Fruit fly (Drosophila melanogaster): ENCODE results near the gene scat.

The scat gene

DNA sequence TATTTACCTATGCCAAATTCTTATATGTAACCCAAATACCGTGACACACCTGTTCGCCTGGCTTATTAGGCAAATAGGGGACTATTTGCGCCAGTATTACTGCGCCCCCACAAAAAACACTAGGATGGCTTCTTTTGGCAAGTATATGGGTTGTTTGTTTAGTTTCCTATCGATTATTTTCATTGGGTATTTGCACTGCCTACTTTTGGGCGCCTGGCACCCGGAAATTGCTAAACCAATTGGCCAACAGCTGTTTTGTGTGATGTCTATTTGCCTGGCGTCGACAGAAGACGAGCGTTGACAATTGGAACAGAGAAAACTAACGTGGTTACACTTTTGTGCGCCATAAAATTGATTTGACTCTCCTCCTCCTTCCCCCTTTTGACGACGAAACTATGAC is 21.8 kb downstream of the scat start:
- TF ChIP-seq CG9705 (GFP tag; optimal IDR thresholded peaks at IDR 0.05): no peak
- TF ChIP-seq Myc (optimal IDR thresholded peaks at IDR 0.05): no peak
- TF ChIP-seq br (GFP tag; optimal IDR thresholded peaks at IDR 0.05): no peak
- TF ChIP-seq dsf (GFP tag; optimal IDR thresholded peaks at IDR 0.05; ENCODE audit: borderline replicate concordance): no peak
- no peak for TF ChIP-seq Jra (GFP tag; optimal IDR thresholded peaks at IDR 0.05)
- no peak for TF ChIP-seq Dfd (GFP tag; optimal IDR thresholded peaks at IDR 0.05)
- no peak for TF ChIP-seq Abd-B (GFP tag; optimal IDR thresholded peaks at IDR 0.05)
- no peak for TF ChIP-seq CG32264 (GFP tag; optimal IDR thresholded peaks at IDR 0.05)
- TF ChIP-seq Rel (GFP tag; optimal IDR thresholded peaks at IDR 0.05): no peak
- TF ChIP-seq Rel (tag; optimal IDR thresholded peaks at IDR 0.05): no peak
- no peak for TF ChIP-seq Dif (GFP tag; optimal IDR thresholded peaks at IDR 0.05; ENCODE audit: partially characterized antibody)
- TF ChIP-seq OdsH (GFP tag; optimal IDR thresholded peaks at IDR 0.05): no peak
- no peak for TF ChIP-seq GATAd (GFP tag; optimal IDR thresholded peaks at IDR 0.05)
- no peak for TF ChIP-seq Mio (GFP tag; optimal IDR thresholded peaks at IDR 0.05)
- no peak for TF ChIP-seq tai (GFP tag; optimal IDR thresholded peaks at IDR 0.05)
- TF ChIP-seq Hr78 (GFP tag; optimal IDR thresholded peaks at IDR 0.05): no peak
- TF ChIP-seq h (GFP tag; optimal IDR thresholded peaks at IDR 0.05): no peak

dm6 chr2L:9454369-9455054 is 23.3 kb downstream of the scat start:
- no peak for TF ChIP-seq Hr78 (GFP tag; optimal IDR thresholded peaks at IDR 0.05)
- no peak for TF ChIP-seq rgr (GFP tag; optimal IDR thresholded peaks at IDR 0.05)
- no peak for TF ChIP-seq HLH106 (tag; optimal IDR thresholded peaks at IDR 0.05)
- TF ChIP-seq Jra (GFP tag; optimal IDR thresholded peaks at IDR 0.05): no peak
- no peak for TF ChIP-seq sv (GFP tag; optimal IDR thresholded peaks at IDR 0.05)
- TF ChIP-seq br (GFP tag; optimal IDR thresholded peaks at IDR 0.05): no peak
- no peak for TF ChIP-seq Abd-B (GFP tag; optimal IDR thresholded peaks at IDR 0.05)
- no peak for TF ChIP-seq Rel (GFP tag; optimal IDR thresholded peaks at IDR 0.05)
- no peak for TF ChIP-seq Rel (tag; optimal IDR thresholded peaks at IDR 0.05)
- no peak for TF ChIP-seq jim (GFP tag; optimal IDR thresholded peaks at IDR 0.05)
- TF ChIP-seq CrebA (GFP tag; optimal IDR thresholded peaks at IDR 0.05; ENCODE audit: borderline replicate concordance): no peak
- TF ChIP-seq psq (GFP tag; optimal IDR thresholded peaks at IDR 0.05): no peak
- TF ChIP-seq brk (GFP tag; optimal IDR thresholded peaks at IDR 0.05): no peak
- TF ChIP-seq tai (GFP tag; optimal IDR thresholded peaks at IDR 0.05): no peak

dm6 chr2L:9455157-9455556 is 24.0 kb downstream of the scat start:
- TF ChIP-seq pan (optimal IDR thresholded peaks at IDR 0.05): no peak
- TF ChIP-seq Abd-B (GFP tag; optimal IDR thresholded peaks at IDR 0.05): no peak
- TF ChIP-seq brk (GFP tag; optimal IDR thresholded peaks at IDR 0.05): no peak
- TF ChIP-seq br (GFP tag; optimal IDR thresholded peaks at IDR 0.05): no peak
- no peak for TF ChIP-seq GATAd (GFP tag; optimal IDR thresholded peaks at IDR 0.05)
- TF ChIP-seq Dif (GFP tag; optimal IDR thresholded peaks at IDR 0.05; ENCODE audit: partially characterized antibody): no peak
- no peak for TF ChIP-seq N (GFP tag; optimal IDR thresholded peaks at IDR 0.05)
- TF ChIP-seq dsf (GFP tag; optimal IDR thresholded peaks at IDR 0.05; ENCODE audit: borderline replicate concordance): no peak
- TF ChIP-seq sage (GFP tag; optimal IDR thresholded peaks at IDR 0.05): no peak
- TF ChIP-seq OdsH (GFP tag; optimal IDR thresholded peaks at IDR 0.05): no peak
- no peak for TF ChIP-seq h (GFP tag; optimal IDR thresholded peaks at IDR 0.05)
- TF ChIP-seq foxo (GFP tag; optimal IDR thresholded peaks at IDR 0.05): no peak
- no peak for TF ChIP-seq Dfd (GFP tag; optimal IDR thresholded peaks at IDR 0.05)
- TF ChIP-seq Myc (optimal IDR thresholded peaks at IDR 0.05): no peak
- no peak for TF ChIP-seq ey (GFP tag; optimal IDR thresholded peaks at IDR 0.05)
- TF ChIP-seq fru (GFP tag; optimal IDR thresholded peaks at IDR 0.05): no peak
- no peak for TF ChIP-seq Rel (GFP tag; optimal IDR thresholded peaks at IDR 0.05)
- TF ChIP-seq Rel (tag; optimal IDR thresholded peaks at IDR 0.05): no peak

dm6 chr2L:9457456-9457855 is 26.3 kb downstream of the scat start:
- TF ChIP-seq Dfd (GFP tag; optimal IDR thresholded peaks at IDR 0.05): no peak
- no peak for TF ChIP-seq sv (GFP tag; optimal IDR thresholded peaks at IDR 0.05)
- TF ChIP-seq OdsH (GFP tag; optimal IDR thresholded peaks at IDR 0.05): no peak
- TF ChIP-seq dl (GFP tag; optimal IDR thresholded peaks at IDR 0.05; ENCODE audit: insufficient read depth in 1 of 2, partially characterized antibody in 2 of 2): no peak
- TF ChIP-seq lola (GFP tag; optimal IDR thresholded peaks at IDR 0.05): no peak
- TF ChIP-seq Mio (GFP tag; optimal IDR thresholded peaks at IDR 0.05): no peak
- no peak for TF ChIP-seq CG32264 (GFP tag; optimal IDR thresholded peaks at IDR 0.05)

Measured in whole organism, wandering third instar larva.